Fruit fly (Drosophila melanogaster): ENCODE results near the gene mei-38.
A peak's percentile ranks its signal among the peaks of the same experiment; 100 is the strongest.

The mei-38 gene

dm6 chrX:1476848-1477247 is at the start of gene mei-38, which contains the start of gene Rab27 (continued):
- TF ChIP-seq nom (GFP tag; optimal IDR thresholded peaks at IDR 0.05), result no peak
- TF ChIP-seq Nf-YB (GFP tag; optimal IDR thresholded peaks at IDR 0.05), result no peak
- TF ChIP-seq CG31388 (GFP tag; optimal IDR thresholded peaks at IDR 0.05), result no peak
- no peak for TF ChIP-seq trh (GFP tag; optimal IDR thresholded peaks at IDR 0.05)
- TF ChIP-seq Myb (GFP tag; optimal IDR thresholded peaks at IDR 0.05), result peak; percentile 75
- TF ChIP-seq CG32767 (GFP tag; IDR thresholded peaks at IDR 0.05), result 0 out of 2 replicates have a peak, but pooled peaks have one; percentile 27
- peak; percentile 43 for TF ChIP-seq CG1603 (tag; optimal IDR thresholded peaks at IDR 0.05)
- no peak for TF ChIP-seq Eip74EF (GFP tag; optimal IDR thresholded peaks at IDR 0.05)
- TF ChIP-seq Max (GFP tag; optimal IDR thresholded peaks at IDR 0.05), result no peak
- peak; percentile 27; the same call in 1 of the 2 replicates for TF ChIP-seq E2f1 (GFP tag; IDR thresholded peaks at IDR 0.05)
- peak; percentile 23 for TF ChIP-seq stwl (tag; optimal IDR thresholded peaks at IDR 0.05)
- TF ChIP-seq HLHmδ (GFP tag; optimal IDR thresholded peaks at IDR 0.05), result no peak
- TF ChIP-seq MESR4 (GFP tag; optimal IDR thresholded peaks at IDR 0.05), result no peak
- no peak for TF ChIP-seq dysf (GFP tag; IDR thresholded peaks at IDR 0.05)
- no peak for TF ChIP-seq CG2199 (GFP tag; IDR thresholded peaks at IDR 0.05)
- peak; percentile 47; the same call in 1 of the 2 replicates for TF ChIP-seq CG10321 (GFP tag; IDR thresholded peaks at IDR 0.05)
- no peak for TF ChIP-seq NfI (GFP tag; optimal IDR thresholded peaks at IDR 0.05)
- TF ChIP-seq pnt (GFP tag; optimal IDR thresholded peaks at IDR 0.05), result no peak
- no peak for TF ChIP-seq CG4730 (GFP tag; IDR thresholded peaks at IDR 0.05)
- TF ChIP-seq tx (GFP tag; optimal IDR thresholded peaks at IDR 0.05), result no peak
- TF ChIP-seq pan (optimal IDR thresholded peaks at IDR 0.05), result no peak
- TF ChIP-seq pan (GFP tag; optimal IDR thresholded peaks at IDR 0.05 in 1 of 2, IDR thresholded peaks at IDR 0.05 in 1 of 2), result peak in 1 of 2 experiments; percentile 19
- no peak for TF ChIP-seq CG16815 (GFP tag; optimal IDR thresholded peaks at IDR 0.05)
- TF ChIP-seq amos (GFP tag; IDR thresholded peaks at IDR 0.05; ENCODE audit: partially characterized antibody), result peak; percentile 82
- peak; percentile 52 for TF ChIP-seq CG3847 (GFP tag; IDR thresholded peaks at IDR 0.05)
- TF ChIP-seq CG18011 (GFP tag; optimal IDR thresholded peaks at IDR 0.05), result no peak
- TF ChIP-seq CG10565 (GFP tag; optimal IDR thresholded peaks at IDR 0.05), result no peak
- no peak for TF ChIP-seq CG2889 (GFP tag; IDR thresholded peaks at IDR 0.05)
- no peak for TF ChIP-seq YL-1 (GFP tag; optimal IDR thresholded peaks at IDR 0.05)
- TF ChIP-seq CG4282 (GFP tag; optimal IDR thresholded peaks at IDR 0.05), result no peak
- TF ChIP-seq CG11695 (GFP tag; IDR thresholded peaks at IDR 0.05), result no peak
- TF ChIP-seq seq (GFP tag; IDR thresholded peaks at IDR 0.05), result no peak
- no peak for TF ChIP-seq rib (GFP tag; IDR thresholded peaks at IDR 0.05)
- TF ChIP-seq CG2129 (GFP tag; IDR thresholded peaks at IDR 0.05; ENCODE audit: partially characterized antibody), result peak; percentile 37; the same call in 1 of the 2 replicates
- TF ChIP-seq pho (GFP tag; optimal IDR thresholded peaks at IDR 0.05), result peak; percentile 37
- TF ChIP-seq CG5180 (GFP tag; optimal IDR thresholded peaks at IDR 0.05), result no peak
- TF ChIP-seq CG10209 (GFP tag; optimal IDR thresholded peaks at IDR 0.05), result no peak
- TF ChIP-seq gro (GFP tag; optimal IDR thresholded peaks at IDR 0.05), result no peak
- TF ChIP-seq CTCF (GFP tag; optimal IDR thresholded peaks at IDR 0.05), result no peak
- no peak for TF ChIP-seq CG31441 (GFP tag; IDR thresholded peaks at IDR 0.05)
- peak; percentile 2 for TF ChIP-seq Dip3 (GFP tag; optimal IDR thresholded peaks at IDR 0.05)
- TF ChIP-seq crc (GFP tag; optimal IDR thresholded peaks at IDR 0.05), result no peak
- no peak for TF ChIP-seq run (tag; optimal IDR thresholded peaks at IDR 0.05)
- no peak for TF ChIP-seq CG17328 (GFP tag; IDR thresholded peaks at IDR 0.05)
- TF ChIP-seq trem (tag; optimal IDR thresholded peaks at IDR 0.05), result peak; percentile 33
- no peak for TF ChIP-seq Dad (GFP tag; optimal IDR thresholded peaks at IDR 0.05)
- no peak for TF ChIP-seq aop (GFP tag; IDR thresholded peaks at IDR 0.05)
- peak; percentile 5 for TF ChIP-seq repo (GFP tag; optimal IDR thresholded peaks at IDR 0.05)
- no peak for TF ChIP-seq Kr (GFP tag; optimal IDR thresholded peaks at IDR 0.05)
- TF ChIP-seq Hsf (GFP tag; optimal IDR thresholded peaks at IDR 0.05), result no peak
- TF ChIP-seq CG12942 (GFP tag; optimal IDR thresholded peaks at IDR 0.05), result no peak
- TF ChIP-seq Doc2 (GFP tag; IDR thresholded peaks at IDR 0.05), result no peak
- no peak for TF ChIP-seq CG14667 (GFP tag; IDR thresholded peaks at IDR 0.05)
